Worm (Caenorhabditis elegans): ENCODE measurements around the gene Y8A9A.2.

The Y8A9A.2 gene

ce11 chrII:3795323-3795722 lies at the start of gene Y8A9A.2:
TSS of gene Y8A9A.2 (plus strand) at chrII:3795623.
- TF ChIP-seq Y53G8AR.9 (GFP tag; conservative IDR thresholded peaks at IDR 0.05) (no peak), ztf-6 (GFP tag; IDR thresholded peaks at IDR 0.05) (no peak), him-1 (tag; optimal IDR thresholded peaks at IDR 0.05) (no peak), chd-7 (tag; optimal IDR thresholded peaks at IDR 0.05) (no peak), pha-4 (tag; optimal IDR thresholded peaks at IDR 0.05) (no peak), F23B12.7 (tag; optimal IDR thresholded peaks at IDR 0.05; ENCODE audit: insufficient read depth) (no peak), mes-4 (tag; optimal IDR thresholded peaks at IDR 0.05) (no peak), C06A6.2 (GFP tag; conservative IDR thresholded peaks at IDR 0.05) (no peak), madf-8 (GFP tag; conservative IDR thresholded peaks at IDR 0.05) (no peak), tbp1 (GFP tag; optimal IDR thresholded peaks at IDR 0.05) (no peak), die-1 (tag; optimal IDR thresholded peaks at IDR 0.05) (no peak), nhr-120 (GFP tag; IDR thresholded peaks at IDR 0.05) (no peak)

DNA sequence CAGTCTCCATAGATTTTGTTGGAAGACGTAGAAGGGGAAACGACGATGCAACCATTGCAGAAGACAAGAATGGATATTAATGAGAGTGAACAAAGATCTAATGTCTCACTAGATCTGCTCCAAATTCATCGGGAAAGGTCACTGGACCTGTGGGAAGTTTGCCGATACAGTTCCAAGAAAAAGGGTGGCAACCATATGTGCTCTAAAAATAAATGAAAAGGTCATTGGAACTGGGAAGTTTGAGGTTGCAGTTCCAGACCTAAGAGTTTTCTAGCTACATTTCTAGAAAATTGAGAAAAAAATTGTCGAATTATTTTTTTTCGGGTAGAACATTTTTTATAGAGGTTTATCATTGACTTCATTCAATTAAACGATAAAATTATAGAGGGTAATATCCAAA lies 48.0 kb upstream of the Y8A9A.2 start, which contains the start of gene fbxb-92:
Gene fbxb-92 (minus strand): TSS at position 101 of the 400 bp plus-strand sequence.
- TF ChIP-seq efl-1 (GFP tag; optimal IDR thresholded peaks at IDR 0.05) = no peak
- no peak for TF ChIP-seq ama-1 (optimal IDR thresholded peaks at IDR 0.05)
- TF ChIP-seq ama-1 (GFP tag; optimal IDR thresholded peaks at IDR 0.05) = no peak
- TF ChIP-seq nhr-80 (tag; optimal IDR thresholded peaks at IDR 0.05) = no peak
- TF ChIP-seq ztf-25 (GFP tag; IDR thresholded peaks at IDR 0.05) = no peak
- no peak for TF ChIP-seq fkh-3 (tag; optimal IDR thresholded peaks at IDR 0.05)
- no peak for TF ChIP-seq lsl-1 (GFP tag; optimal IDR thresholded peaks at IDR 0.05)
- no peak for TF ChIP-seq die-1 (tag; optimal IDR thresholded peaks at IDR 0.05)
- TF ChIP-seq ceh-27 (GFP tag; optimal IDR thresholded peaks at IDR 0.05) = no peak
- TF ChIP-seq madf-8 (GFP tag; conservative IDR thresholded peaks at IDR 0.05) = no peak
- TF ChIP-seq lin-54 (GFP tag; optimal IDR thresholded peaks at IDR 0.05) = no peak
- TF ChIP-seq athp-1 (tag; optimal IDR thresholded peaks at IDR 0.05) = no peak
- no peak for TF ChIP-seq hsf-1 (GFP tag; IDR thresholded peaks at IDR 0.05)
- no peak for TF ChIP-seq F57A8.1 (GFP tag; optimal IDR thresholded peaks at IDR 0.05)
- no peak for TF ChIP-seq hmg-1.2 (GFP tag; IDR thresholded peaks at IDR 0.05)
- TF ChIP-seq rcor-1 (GFP tag; IDR thresholded peaks at IDR 0.05) = no peak
- no peak for TF ChIP-seq cebp-2 (GFP tag; IDR thresholded peaks at IDR 0.05)
- TF ChIP-seq attf-3 (GFP tag; conservative IDR thresholded peaks at IDR 0.05) = no peak
- no peak for TF ChIP-seq snpc-3.4 (tag; optimal IDR thresholded peaks at IDR 0.05)
- TF ChIP-seq chd-7 (tag; optimal IDR thresholded peaks at IDR 0.05) = no peak
- TF ChIP-seq ztf-18 (tag; optimal IDR thresholded peaks at IDR 0.05) = no peak

- TF ChIP-seq ceh-58 (GFP tag; IDR thresholded peaks at IDR 0.05) (no peak), cebp-2 (GFP tag; IDR thresholded peaks at IDR 0.05) (no peak), die-1 (tag; optimal IDR thresholded peaks at IDR 0.05) (no peak), C17E4.6 (GFP tag; IDR thresholded peaks at IDR 0.05) (no peak), attf-6 (GFP tag; IDR thresholded peaks at IDR 0.05) (no peak), Y53F4B.3 (GFP tag; IDR thresholded peaks at IDR 0.05) (no peak)
These were observed 46.7 kb upstream of the Y8A9A.2 start, which contains the start of gene fbxb-90 for ce11 chrII:3748719-3749118. TSS of gene fbxb-90 (minus strand) at chrII:3748819.

DNA sequence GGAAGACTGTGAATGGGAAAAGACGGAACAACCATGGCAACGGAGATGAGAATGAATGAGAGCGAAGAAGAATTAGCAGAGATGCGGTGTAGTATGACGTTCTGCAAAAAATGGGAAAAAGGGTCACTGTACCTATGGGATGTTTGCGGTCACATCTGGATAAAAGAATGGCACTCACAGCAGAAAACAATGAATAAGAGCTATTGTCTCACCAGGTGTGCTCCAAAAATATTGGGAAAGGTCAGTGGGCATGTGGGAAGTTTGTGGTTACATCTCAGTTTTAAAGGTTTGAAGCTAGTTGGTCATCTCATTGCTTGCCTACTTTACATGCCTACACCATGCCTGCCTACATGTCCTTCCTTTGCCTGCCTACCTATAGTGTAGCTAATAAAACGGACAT lies 44.7 kb upstream of the Y8A9A.2 start, which contains the start of gene fbxb-91:
Gene fbxb-91 (minus strand): TSS at position 101 of the 400 bp plus-strand sequence.
- TF ChIP-seq attf-5 (GFP tag; optimal IDR thresholded peaks at IDR 0.05) = no peak
- TF ChIP-seq egl-44 (GFP tag; IDR thresholded peaks at IDR 0.05) = no peak
- no peak for TF ChIP-seq repo-1 (tag; optimal IDR thresholded peaks at IDR 0.05)
- TF ChIP-seq F33H1.4 (GFP tag; IDR thresholded peaks at IDR 0.05) = no peak
- TF ChIP-seq B0261.1 (tag; optimal IDR thresholded peaks at IDR 0.05) = no peak
- no peak for TF ChIP-seq zim-3 (tag; optimal IDR thresholded peaks at IDR 0.05)
- no peak for TF ChIP-seq ets-4 (GFP tag; optimal IDR thresholded peaks at IDR 0.05)
- TF ChIP-seq dpl-1 (GFP tag; optimal IDR thresholded peaks at IDR 0.05) = no peak
- TF ChIP-seq hlh-26 (GFP tag; conservative IDR thresholded peaks at IDR 0.05) = no peak
- no peak for TF ChIP-seq Y95B8A.8 (GFP tag; IDR thresholded peaks at IDR 0.05)
- no peak for TF ChIP-seq nhr-90 (tag; optimal IDR thresholded peaks at IDR 0.05)
- TF ChIP-seq madf-8 (GFP tag; conservative IDR thresholded peaks at IDR 0.05) = no peak
- TF ChIP-seq rpc-1 (optimal IDR thresholded peaks at IDR 0.05) = no peak
- TF ChIP-seq rpc-1 (tag; optimal IDR thresholded peaks at IDR 0.05) = no peak
- no peak for TF ChIP-seq F57C9.4 (tag; optimal IDR thresholded peaks at IDR 0.05)
